Worm (Caenorhabditis elegans) whole organism, L2 larva: Measurements from ENCODE around the gene fbxl-5.
"Not testable (repeated sequence)": the region's sequence is repeated elsewhere in the genome, so short reads cannot be mapped to it uniquely, and the experiment has no call there.

Source experiments
- C34F6.9 ChIP-seq: fragments of 150-350 bp; optimal IDR thresholded peaks from 2 replicates; lab custom pipeline; 2014; ENCODE audit warnings: missing biosample characterization, missing genetic modification characterization
- F13H6.1 ChIP-seq: sonication (generic microtip); optimal IDR thresholded peaks from 2 replicates; lab custom pipeline; 2016; ENCODE audit warnings: missing genetic modification characterization, missing compliant biosample characterization
- R02D3.7 ChIP-seq: fragments of 150-350 bp; optimal IDR thresholded peaks from 2 replicates; lab custom pipeline; 2014; ENCODE audit warnings: missing biosample characterization, missing genetic modification characterization
- Y55F3AM.14 ChIP-seq: fragments of 200-800 bp; sonication (Bioruptor generic); optimal IDR thresholded peaks from 2 replicates; lab custom pipeline; 2018; ENCODE audit warnings: mild to moderate bottlenecking, missing genetic modification characterization, missing compliant biosample characterization
- ZK546.5 ChIP-seq: sonication (generic microtip); optimal IDR thresholded peaks from 2 replicates; lab custom pipeline; 2017; ENCODE audit warnings: missing biosample characterization, missing genetic modification characterization
- aly-2 ChIP-seq: fragments of 150-350 bp; optimal IDR thresholded peaks from 2 replicates; lab custom pipeline; 2014; ENCODE audit warnings: missing biosample characterization, missing genetic modification characterization
- ama-1 ChIP-seq: fragments of 150-350 bp; optimal IDR thresholded peaks from 2 replicates; lab custom pipeline; 2018; ENCODE audit warnings: inconsistent platforms
- blmp-1 ChIP-seq: sonication (generic microtip); optimal IDR thresholded peaks from 2 replicates; lab custom pipeline; 2017; ENCODE audit warnings: missing genetic modification characterization, mild to moderate bottlenecking, missing compliant biosample characterization, antibody characterized with exemption, moderate library complexity; ENCODE audit not compliant: insufficient read depth
- ceh-16 ChIP-seq: fragments of 150-350 bp; optimal IDR thresholded peaks from 2 replicates; lab custom pipeline; 2014; ENCODE audit warnings: missing biosample characterization, missing genetic modification characterization
- ceh-82 ChIP-seq: fragments of 150-350 bp; optimal IDR thresholded peaks from 2 replicates; lab custom pipeline; 2014; ENCODE audit warnings: missing biosample characterization, missing genetic modification characterization
- dmd-4 ChIP-seq: sonication (generic microtip); optimal IDR thresholded peaks from 2 replicates; lab custom pipeline; 2017; ENCODE audit warnings: missing biosample characterization, missing genetic modification characterization
- elt-1 ChIP-seq: fragments of 150-350 bp; optimal IDR thresholded peaks from 2 replicates; lab custom pipeline; 2014; ENCODE audit warnings: missing biosample characterization, missing genetic modification characterization
- elt-3 ChIP-seq: sonication (generic microtip); optimal IDR thresholded peaks from 2 replicates; lab custom pipeline; 2017; ENCODE audit warnings: missing biosample characterization, missing genetic modification characterization
- fos-1 ChIP-seq: fragments of 150-350 bp; optimal IDR thresholded peaks from 2 replicates; lab custom pipeline; 2014; ENCODE audit warnings: missing biosample characterization, missing genetic modification characterization
- gmeb-1 ChIP-seq: fragments of 150-350 bp; optimal IDR thresholded peaks from 2 replicates; lab custom pipeline; 2014; ENCODE audit warnings: missing biosample characterization, missing genetic modification characterization
- lin-11 ChIP-seq: fragments of 150-350 bp; sonication (generic microtip); optimal IDR thresholded peaks from 2 replicates; lab custom pipeline; 2014; ENCODE audit warnings: missing biosample characterization, missing genetic modification characterization, inconsistent platforms, mixed read lengths
- lin-39 ChIP-seq: fragments of 150-350 bp; optimal IDR thresholded peaks from 2 replicates; lab custom pipeline; 2014; ENCODE audit warnings: missing biosample characterization, missing genetic modification reagents, missing genetic modification characterization
- lsy-2 ChIP-seq, 2 experiments: fragments of 150-350 bp in 1 of 2; sonication (generic microtip) in 1 of 2; optimal IDR thresholded peaks; 2 replicates each; lab custom pipeline; 2014 to 2017; ENCODE audit warnings: missing biosample characterization in 2 of 2, missing genetic modification characterization in 2 of 2
- mbf-1 ChIP-seq: sonication (generic microtip); optimal IDR thresholded peaks from 2 replicates; lab custom pipeline; 2017; ENCODE audit warnings: missing biosample characterization, missing genetic modification characterization
- mdl-1 ChIP-seq, 2 experiments: fragments of 150-350 bp in 1 of 2; sonication (generic microtip) in 1 of 2; optimal IDR thresholded peaks; 2 replicates each; lab custom pipeline; 2017; ENCODE audit warnings: missing biosample characterization in 2 of 2, missing genetic modification characterization in 2 of 2
- nhr-10 ChIP-seq: sonication (generic microtip); optimal IDR thresholded peaks from 2 replicates; lab custom pipeline; 2017; ENCODE audit warnings: missing biosample characterization, missing genetic modification characterization
- nhr-11 ChIP-seq: fragments of 150-350 bp; optimal IDR thresholded peaks from 2 replicates; lab custom pipeline; 2014; ENCODE audit warnings: missing biosample characterization, missing genetic modification characterization
- nhr-129 ChIP-seq: fragments of 150-350 bp; optimal IDR thresholded peaks from 2 replicates; lab custom pipeline; 2014; ENCODE audit warnings: missing biosample characterization, missing genetic modification characterization
- nhr-21 ChIP-seq: fragments of 150-350 bp; optimal IDR thresholded peaks from 2 replicates; lab custom pipeline; 2014; ENCODE audit warnings: missing biosample characterization, missing genetic modification characterization
- nhr-23 ChIP-seq: fragments of 150-350 bp; optimal IDR thresholded peaks from 2 replicates; lab custom pipeline; 2014; ENCODE audit warnings: missing biosample characterization, missing genetic modification reagents, missing genetic modification characterization
- nhr-237 ChIP-seq: fragments of 150-350 bp; optimal IDR thresholded peaks from 2 replicates; lab custom pipeline; 2014; ENCODE audit warnings: missing biosample characterization, missing genetic modification characterization
- nhr-25 ChIP-seq: fragments of 150-350 bp; sonication (generic microtip); optimal IDR thresholded peaks from 3 replicates; lab custom pipeline; 2014; ENCODE audit warnings: missing biosample characterization, missing genetic modification characterization
- nhr-6 ChIP-seq: fragments of 150-350 bp; optimal IDR thresholded peaks from 2 replicates; lab custom pipeline; 2014; ENCODE audit warnings: missing biosample characterization, missing genetic modification characterization
- peb-1 ChIP-seq: fragments of 150-350 bp; optimal IDR thresholded peaks from 2 replicates; lab custom pipeline; 2014; ENCODE audit warnings: missing biosample characterization, missing genetic modification characterization
- sem-4 ChIP-seq: fragments of 150-350 bp; optimal IDR thresholded peaks from 2 replicates; lab custom pipeline; 2014; ENCODE audit warnings: missing biosample characterization, missing genetic modification reagents, missing genetic modification characterization
- skn-1 ChIP-seq: sonication (generic microtip); optimal IDR thresholded peaks from 2 replicates; lab custom pipeline; 2017; ENCODE audit warnings: missing biosample characterization, missing genetic modification characterization
- sma-3 ChIP-seq: sonication (generic microtip); optimal IDR thresholded peaks from 2 replicates; lab custom pipeline; 2016; ENCODE audit warnings: missing genetic modification reagents, missing genetic modification characterization, missing compliant biosample characterization
- sma-9 ChIP-seq, 2 experiments: fragments of 150-350 bp in 1 of 2; sonication (generic microtip) in 1 of 2; optimal IDR thresholded peaks; 2 replicates each; lab custom pipeline; 2014 to 2016; ENCODE audit warnings: missing genetic modification characterization in 2 of 2, mild to moderate bottlenecking in 1 of 2, missing biosample characterization in 1 of 2, missing compliant biosample characterization in 1 of 2, missing genetic modification reagents in 1 of 2, moderate library complexity in 1 of 2
- unc-62 ChIP-seq: fragments of 150-350 bp; optimal IDR thresholded peaks from 2 replicates; lab custom pipeline; 2014; ENCODE audit warnings: missing biosample characterization, missing genetic modification reagents, missing genetic modification characterization
- zag-1 ChIP-seq: fragments of 150-350 bp; optimal IDR thresholded peaks from 2 replicates; lab custom pipeline; 2014; ENCODE audit warnings: missing biosample characterization, missing genetic modification characterization
- ztf-1 ChIP-seq: fragments of 200-800 bp; sonication (Bioruptor generic); conservative IDR thresholded peaks from 2 replicates; pipeline ENCODE4 v1.3.6; 2022; ENCODE audit warnings: missing genetic modification characterization, missing compliant biosample characterization
- ztf-4 ChIP-seq: fragments of 150-350 bp; optimal IDR thresholded peaks from 2 replicates; lab custom pipeline; 2014; ENCODE audit warnings: missing biosample characterization, missing genetic modification characterization

Gene fbxl-5

ce11 chrV:7742485-7742959 is at the start of gene fbxl-5:
Gene fbxl-5 (plus strand): TSS chrV:7742909.
- no peak for TF ChIP-seq mbf-1
- no peak for TF ChIP-seq lin-39 (tag; lab: Kevin White, UChicago)
- no peak for TF ChIP-seq ztf-4 (tag; lab: Kevin White, UChicago)
- TF ChIP-seq Y55F3AM.14: no peak
- TF ChIP-seq nhr-25 (tag; lab: Kevin White, UChicago): no peak
- no peak for TF ChIP-seq dmd-4
- no peak for TF ChIP-seq nhr-6
- no peak for TF ChIP-seq mdl-1 (tag; optimal IDR thresholded peaks at IDR 0.05; lab: Kevin White, UChicago)
- no peak for TF ChIP-seq nhr-11 (tag; lab: Kevin White, UChicago)
- TF ChIP-seq nhr-21: no peak
- no peak for TF ChIP-seq lin-11 (tag; lab: Kevin White, UChicago)
- TF ChIP-seq ceh-82 (tag; lab: Kevin White, UChicago): no peak

DNA sequence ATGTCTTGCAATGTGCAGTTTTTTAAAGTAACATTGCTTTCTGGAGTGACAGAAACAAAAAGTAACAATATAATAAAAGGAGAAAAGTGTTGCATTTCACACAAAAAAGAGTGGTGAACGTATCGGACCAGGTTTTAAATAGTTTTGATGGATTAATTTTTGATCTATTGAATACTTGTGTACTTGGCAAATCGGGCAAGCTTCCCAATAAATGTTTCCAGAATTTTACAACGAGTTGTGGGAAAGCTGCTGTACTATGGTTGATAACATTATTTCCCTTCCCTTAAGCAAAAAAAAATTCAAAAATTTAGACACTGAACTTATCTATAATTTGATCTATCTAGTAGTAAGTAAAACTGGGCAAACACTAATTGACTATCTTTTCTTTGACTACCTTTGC is 49.3 kb upstream of the fbxl-5 start, which contains the start of gene C12D5.10:
C12D5.10 (minus strand) TSS at position 101 of the 400 bp plus-strand sequence.
- TF ChIP-seq sma-9 (GFP tag; optimal IDR thresholded peaks at IDR 0.05; lab: Kevin White, UChicago) (no peak), sma-9 (tag; optimal IDR thresholded peaks at IDR 0.05; lab: Kevin White, UChicago) (no peak), gmeb-1 (tag; lab: Kevin White, UChicago) (no peak), ama-1 (lab: Kevin White, UChicago) (no peak), mdl-1 (tag; optimal IDR thresholded peaks at IDR 0.05; lab: Kevin White, UChicago) (no peak), nhr-10 (tag; lab: Kevin White, UChicago) (no peak), nhr-129 (tag; lab: Kevin White, UChicago) (no peak), dmd-4 (no peak), ceh-16 (tag; lab: Kevin White, UChicago) (no peak), lsy-2 (tag; optimal IDR thresholded peaks at IDR 0.05; lab: Kevin White, UChicago) (no peak), R02D3.7 (no peak)

DNA sequence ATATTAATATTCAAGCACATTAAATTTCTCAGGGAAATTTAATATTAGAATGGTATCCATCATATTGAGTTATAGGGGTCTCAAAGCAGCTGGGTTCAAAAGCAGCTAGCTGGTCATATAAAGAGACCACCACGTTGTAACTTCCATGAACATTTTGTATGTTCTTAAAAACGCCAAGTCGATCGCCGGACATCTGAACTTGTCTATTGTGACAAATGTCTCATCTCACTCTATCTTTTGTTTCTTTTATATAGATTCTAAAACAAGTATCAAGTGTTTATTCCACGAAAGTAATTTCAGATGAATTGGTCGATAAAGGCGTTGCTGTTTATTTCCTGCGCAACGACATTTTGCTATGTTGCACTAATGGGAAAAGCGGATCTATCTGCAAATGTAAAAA is 45.9 kb upstream of the fbxl-5 start, which contains the start of gene ZK105.3:
ZK105.3 (plus strand) TSS at position 301 of the 400 bp plus-strand sequence.
- TF ChIP-seq gmeb-1 (tag; lab: Kevin White, UChicago) (no peak), lin-39 (tag; lab: Kevin White, UChicago) (no peak), sma-9 (GFP tag; optimal IDR thresholded peaks at IDR 0.05; lab: Kevin White, UChicago) (no peak), sma-9 (tag; optimal IDR thresholded peaks at IDR 0.05; lab: Kevin White, UChicago) (no peak), peb-1 (no peak), lsy-2 (tag; optimal IDR thresholded peaks at IDR 0.05; lab: Kevin White, UChicago) (no peak), ztf-1 (GFP tag; lab: Robert Waterston, UW) (no peak), ceh-82 (tag; lab: Kevin White, UChicago) (no peak), C34F6.9 (tag; lab: Kevin White, UChicago) (no peak), Y55F3AM.14 (no peak), lin-11 (tag; lab: Kevin White, UChicago) (no peak), zag-1 (tag; lab: Kevin White, UChicago) (no peak), nhr-237 (tag; lab: Kevin White, UChicago) (no peak), dmd-4 (no peak), nhr-11 (tag; lab: Kevin White, UChicago) (no peak), elt-1 (no peak), fos-1 (tag; lab: Kevin White, UChicago) (no peak), nhr-23 (no peak)

ce11 chrV:7703536-7703935 is 39.2 kb upstream of the fbxl-5 start, which contains the start of gene srsx-40:
Gene srsx-40 (minus strand): TSS chrV:7703636.
- not testable (repeated sequence) for TF ChIP-seq C34F6.9, ceh-82, nhr-129 (tag; lab: Kevin White, UChicago)

DNA sequence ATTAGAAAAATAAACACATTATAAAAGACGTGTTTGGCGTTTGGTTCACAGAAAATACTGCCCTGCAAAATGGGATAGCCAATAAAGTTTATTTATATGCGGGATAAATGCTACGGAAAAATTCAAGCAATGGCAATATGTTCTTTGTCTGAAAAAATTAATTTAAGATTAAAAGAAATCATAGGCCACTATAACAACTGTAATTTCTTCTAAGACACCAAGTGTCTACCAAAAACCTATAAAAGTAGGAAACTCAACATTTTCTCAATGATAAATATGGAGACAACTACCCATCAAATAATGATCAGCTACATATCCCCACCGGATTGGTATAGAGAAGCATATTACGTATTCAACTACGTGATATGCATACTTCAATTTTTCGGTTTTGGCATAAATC is 37.4 kb upstream of the fbxl-5 start, which contains the start of gene srw-3:
srw-3 (plus strand) TSS at position 301 of the 400 bp plus-strand sequence.
- TF ChIP-seq elt-3 (tag; lab: Kevin White, UChicago) (no peak), lin-39 (tag; lab: Kevin White, UChicago) (no peak), blmp-1 (tag; lab: Kevin White, UChicago) (no peak), ceh-82 (tag; lab: Kevin White, UChicago) (no peak), fos-1 (tag; lab: Kevin White, UChicago) (no peak), mdl-1 (tag; optimal IDR thresholded peaks at IDR 0.05; lab: Kevin White, UChicago) (no peak), nhr-237 (tag; lab: Kevin White, UChicago) (no peak), F13H6.1 (no peak), Y55F3AM.14 (no peak), nhr-10 (tag; lab: Kevin White, UChicago) (no peak), ztf-1 (GFP tag; lab: Robert Waterston, UW) (no peak), aly-2 (tag; lab: Kevin White, UChicago) (no peak), sma-3 (no peak), unc-62 (GFP tag; lab: Kevin White, UChicago) (no peak), skn-1 (no peak), sem-4 (no peak), nhr-129 (tag; lab: Kevin White, UChicago) (no peak), ZK546.5 (tag; lab: Kevin White, UChicago) (no peak), lin-11 (tag; lab: Kevin White, UChicago) (no peak), lsy-2 (tag; optimal IDR thresholded peaks at IDR 0.05; lab: Kevin White, UChicago) (no peak)
